Worm (Caenorhabditis elegans): Measurements from ENCODE around the gene Y53G8AR.5.

Gene Y53G8AR.5

DNA sequence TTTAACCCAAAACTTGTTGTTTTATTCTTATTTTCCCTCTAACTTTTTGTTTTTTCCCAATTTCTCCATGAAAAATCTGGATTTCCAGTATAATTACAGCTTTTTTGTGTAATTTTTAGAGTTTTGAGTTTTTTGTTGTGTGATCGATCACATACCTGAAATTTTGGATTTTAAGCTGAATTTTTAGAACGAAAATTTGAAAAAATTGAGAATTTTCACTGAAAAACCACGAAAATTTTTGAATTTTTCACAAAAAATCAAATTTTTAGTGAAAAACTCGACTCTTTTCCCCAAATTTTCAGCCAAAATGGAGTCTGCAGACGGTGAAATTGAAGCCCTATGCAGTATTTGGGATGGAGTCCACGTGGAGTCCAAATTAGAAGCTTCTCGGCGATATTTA lies at the start of gene Y53G8AR.5:
Gene Y53G8AR.5 (plus strand): TSS at position 301 of the 400 bp plus-strand sequence.
- TF ChIP-seq ceh-31 (tag; optimal IDR thresholded peaks at IDR 0.05) (no peak), pros-1 (tag; optimal IDR thresholded peaks at IDR 0.05) (no peak), C38D4.7 (GFP tag; optimal IDR thresholded peaks at IDR 0.05) (no peak), mec-3 (tag; optimal IDR thresholded peaks at IDR 0.05; ENCODE audit: borderline replicate concordance) (no peak), odd-2 (tag; optimal IDR thresholded peaks at IDR 0.05) (no peak), gmeb-2 (tag; optimal IDR thresholded peaks at IDR 0.05) (no peak), npax-4 (tag; optimal IDR thresholded peaks at IDR 0.05) (no peak), K09A11.1 (tag; optimal IDR thresholded peaks at IDR 0.05; ENCODE audit: insufficient read depth) (no peak), lin-11 (tag; optimal IDR thresholded peaks at IDR 0.05) (no peak), elt-4 (tag; optimal IDR thresholded peaks at IDR 0.05) (no peak), hlh-30 (tag; optimal IDR thresholded peaks at IDR 0.05; ENCODE audit: insufficient read depth) (no peak), pat-9 (tag; optimal IDR thresholded peaks at IDR 0.05) (no peak), ceh-9 (tag; optimal IDR thresholded peaks at IDR 0.05) (no peak), ama-1 (optimal IDR thresholded peaks at IDR 0.05) (no peak), dve-1 (tag; optimal IDR thresholded peaks at IDR 0.05) (no peak), ceh-6 (GFP tag; optimal IDR thresholded peaks at IDR 0.05) (no peak), unc-86 (tag; optimal IDR thresholded peaks at IDR 0.05) (no peak), zip-5 (tag; optimal IDR thresholded peaks at IDR 0.05) (no peak), K02D7.2 (tag; optimal IDR thresholded peaks at IDR 0.05) (no peak), pax-1 (tag; optimal IDR thresholded peaks at IDR 0.05) (no peak)

DNA sequence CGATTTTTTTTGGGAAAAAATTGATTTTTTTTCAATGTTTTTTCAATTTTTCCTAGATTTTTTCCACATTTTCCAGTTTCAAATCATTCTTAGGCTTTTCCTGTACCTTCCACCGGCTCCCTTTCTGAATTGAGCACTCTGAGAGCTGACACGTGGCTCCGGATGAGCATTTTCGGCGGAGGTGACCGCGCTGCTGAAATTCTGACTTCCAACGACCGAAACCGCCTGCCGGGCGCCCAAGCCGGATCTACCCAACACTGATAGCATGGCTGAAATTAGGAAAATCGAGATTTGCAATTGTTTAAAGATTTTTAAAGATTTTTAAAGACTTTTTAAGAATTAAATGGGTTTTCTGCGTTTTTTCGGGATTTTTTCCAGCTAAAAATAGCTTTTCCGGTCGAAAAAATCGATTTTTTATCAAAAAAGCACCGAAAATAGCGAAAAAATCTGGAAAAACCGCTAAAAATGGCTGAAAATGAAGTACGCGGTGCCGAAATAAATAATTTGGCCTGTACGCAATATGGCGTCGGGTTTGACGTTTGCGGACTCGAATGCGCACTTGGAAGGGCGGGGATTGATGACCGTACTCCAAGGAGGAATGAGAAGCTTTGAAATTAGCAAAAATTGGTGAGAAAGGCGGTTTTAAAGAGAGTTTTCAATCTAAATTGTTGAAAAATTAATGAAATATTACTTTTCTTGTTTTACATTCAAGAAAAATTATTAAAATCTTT lies 48.8 kb upstream of the Y53G8AR.5 start, which contains the start of gene nduf-9:
Gene nduf-9 (minus strand): TSS at position 269 of the 731 bp plus-strand sequence.
- TF ChIP-seq syd-9 (tag; optimal IDR thresholded peaks at IDR 0.05): no peak
- TF ChIP-seq ama-1 (optimal IDR thresholded peaks at IDR 0.05): no peak
- no peak for TF ChIP-seq tbx-2 (tag; optimal IDR thresholded peaks at IDR 0.05)
- TF ChIP-seq pax-1 (tag; optimal IDR thresholded peaks at IDR 0.05): no peak
- no peak for TF ChIP-seq ztf-16 (tag; optimal IDR thresholded peaks at IDR 0.05)
- TF ChIP-seq ceh-30 (tag; optimal IDR thresholded peaks at IDR 0.05): peak; percentile 50
- no peak for TF ChIP-seq ref-2 (tag; optimal IDR thresholded peaks at IDR 0.05)
- TF ChIP-seq ceh-6 (GFP tag; optimal IDR thresholded peaks at IDR 0.05): no peak
- TF ChIP-seq elt-2 (tag; optimal IDR thresholded peaks at IDR 0.05): peak; percentile 12
- TF ChIP-seq ceh-45 (GFP tag; IDR thresholded peaks at IDR 0.05): no peak
- no peak for TF ChIP-seq sdc-2 (tag; optimal IDR thresholded peaks at IDR 0.05)
- peak; percentile 69 for TF ChIP-seq nfya-1 (tag; optimal IDR thresholded peaks at IDR 0.05)
- peak; percentile 47 for TF ChIP-seq unc-42 (tag; optimal IDR thresholded peaks at IDR 0.05)
- TF ChIP-seq sox-4 (tag; optimal IDR thresholded peaks at IDR 0.05): no peak
- TF ChIP-seq C08G9.2 (tag; optimal IDR thresholded peaks at IDR 0.05): peak; percentile 24
- TF ChIP-seq ceh-9 (tag; optimal IDR thresholded peaks at IDR 0.05): no peak
- no peak for TF ChIP-seq ceh-2 (tag; optimal IDR thresholded peaks at IDR 0.05)

DNA sequence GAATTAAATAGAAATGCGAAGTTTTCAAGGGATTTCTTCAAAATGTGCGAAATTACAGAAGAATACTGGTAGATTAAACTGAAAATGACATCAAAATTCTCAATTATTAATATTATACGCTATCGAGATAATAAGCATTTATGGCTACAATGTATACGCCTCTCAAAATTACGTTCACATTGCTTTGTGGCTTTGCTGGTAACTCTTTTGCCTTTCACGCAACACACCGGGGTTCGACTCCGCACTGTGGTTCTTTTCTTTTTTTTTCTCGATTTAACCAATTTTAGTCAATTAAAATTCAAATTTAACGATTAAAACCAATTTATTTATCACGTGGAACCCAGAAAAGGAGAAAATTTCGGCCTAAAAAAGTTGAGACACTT lies 48.2 kb upstream of the Y53G8AR.5 start:
- TF ChIP-seq pros-1 (tag; optimal IDR thresholded peaks at IDR 0.05): no peak
- TF ChIP-seq ceh-24 (tag; optimal IDR thresholded peaks at IDR 0.05): no peak
- TF ChIP-seq mec-3 (tag; optimal IDR thresholded peaks at IDR 0.05; ENCODE audit: borderline replicate concordance): no peak
- no peak for TF ChIP-seq sox-4 (tag; optimal IDR thresholded peaks at IDR 0.05)
- TF ChIP-seq lin-11 (tag; optimal IDR thresholded peaks at IDR 0.05): no peak
- peak; percentile 12 for TF ChIP-seq unc-86 (tag; optimal IDR thresholded peaks at IDR 0.05)
- TF ChIP-seq C38D4.7 (GFP tag; optimal IDR thresholded peaks at IDR 0.05): peak; percentile 33
- no peak for TF ChIP-seq K09A11.1 (tag; optimal IDR thresholded peaks at IDR 0.05; ENCODE audit: insufficient read depth)
- no peak for TF ChIP-seq lim-6 (tag; optimal IDR thresholded peaks at IDR 0.05)
- peak; percentile 15 for TF ChIP-seq ceh-48 (tag; optimal IDR thresholded peaks at IDR 0.05)
- no peak for TF ChIP-seq ztf-16 (tag; optimal IDR thresholded peaks at IDR 0.05)
- TF ChIP-seq che-1 (tag; optimal IDR thresholded peaks at IDR 0.05): peak; percentile 19
- no peak for TF ChIP-seq hlh-15 (tag; optimal IDR thresholded peaks at IDR 0.05)
- no peak for TF ChIP-seq Y22D7AL.16 (tag; optimal IDR thresholded peaks at IDR 0.05)

Data from whole organism, late embryonic.